Fruit fly (Drosophila melanogaster): ENCODE data around the gene CG5404.

- TF ChIP-seq CG15710 (tag; optimal IDR thresholded peaks at IDR 0.05) (no peak), CG8301 (tag; optimal IDR thresholded peaks at IDR 0.05) (no peak), D1 (tag; optimal IDR thresholded peaks at IDR 0.05) (no peak), fd96Ca (GFP tag; IDR thresholded peaks at IDR 0.05) (no peak)
Observed at dm6 chr3R:15704376-15704775, at the start of gene CG5404.

All from whole organism, pupa.